Worm (Caenorhabditis elegans): ENCODE results near the gene T26C12.3.

The T26C12.3 gene

DNA sequence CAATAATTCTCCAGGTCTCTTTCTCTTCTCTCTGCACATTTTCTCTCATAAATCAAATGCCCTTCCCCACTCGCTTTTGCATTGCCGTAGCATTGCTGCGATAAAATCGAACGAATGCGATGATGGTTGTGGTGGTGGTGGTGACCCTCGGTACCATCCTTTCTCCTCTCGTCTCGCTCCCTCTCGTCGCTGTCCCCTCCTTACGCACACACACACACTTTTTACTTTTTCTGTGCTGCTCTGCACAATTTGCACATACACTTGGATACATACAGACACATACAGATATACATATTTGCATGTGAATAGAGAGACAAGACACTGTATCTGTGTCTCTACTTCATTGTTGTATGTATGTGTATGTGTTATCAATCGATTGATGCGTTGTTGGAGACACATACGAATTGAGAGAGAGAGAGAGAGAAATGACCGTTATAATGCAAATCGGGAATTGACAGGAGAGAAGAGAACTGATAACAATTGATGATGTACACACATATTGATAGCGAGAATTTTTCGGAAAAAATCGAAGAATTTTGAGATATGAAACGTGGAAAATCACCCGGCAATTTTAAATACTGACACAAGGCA is 45.6 kb downstream of the T26C12.3 start:
- TF ChIP-seq tbx-2 (tag; optimal IDR thresholded peaks at IDR 0.05) (no peak), fos-1 (tag; optimal IDR thresholded peaks at IDR 0.05) (no peak), pqm-1 (tag; optimal IDR thresholded peaks at IDR 0.05) (peak; percentile 99), lin-15B (tag; optimal IDR thresholded peaks at IDR 0.05) (no peak), nhr-25 (tag; optimal IDR thresholded peaks at IDR 0.05) (no peak), lin-39 (tag; optimal IDR thresholded peaks at IDR 0.05) (peak; percentile 27), eor-1 (tag; optimal IDR thresholded peaks at IDR 0.05) (no peak), nhr-28 (tag; optimal IDR thresholded peaks at IDR 0.05) (no peak), zag-1 (tag; optimal IDR thresholded peaks at IDR 0.05) (no peak), hmg-11 (tag; optimal IDR thresholded peaks at IDR 0.05) (peak; percentile 70), ceh-16 (tag; optimal IDR thresholded peaks at IDR 0.05) (no peak), jun-1 (tag; optimal IDR thresholded peaks at IDR 0.05) (peak; percentile 67), ama-1 (optimal IDR thresholded peaks at IDR 0.05) (no peak), ceh-82 (tag; optimal IDR thresholded peaks at IDR 0.05) (no peak), pha-4 (tag; optimal IDR thresholded peaks at IDR 0.05) (peak; percentile 90), ztf-4 (tag; optimal IDR thresholded peaks at IDR 0.05) (no peak), nhr-23 (tag; optimal IDR thresholded peaks at IDR 0.05) (peak; percentile 73), ZK546.5 (tag; optimal IDR thresholded peaks at IDR 0.05) (no peak), elt-3 (tag; optimal IDR thresholded peaks at IDR 0.05) (no peak), egl-5 (tag; optimal IDR thresholded peaks at IDR 0.05) (no peak), skn-1 (tag; optimal IDR thresholded peaks at IDR 0.05) (peak; percentile 50), fkh-10 (GFP tag; optimal IDR thresholded peaks at IDR 0.05) (no peak), nhr-43 (tag; optimal IDR thresholded peaks at IDR 0.05; ENCODE audit: poor library complexity, severe bottlenecking) (no peak), elt-2 (tag; optimal IDR thresholded peaks at IDR 0.05) (peak; percentile 98), nfya-1 (tag; optimal IDR thresholded peaks at IDR 0.05; ENCODE audit: insufficient read depth) (peak; percentile 30), sea-2 (GFP tag; optimal IDR thresholded peaks at IDR 0.05) (no peak), unc-39 (tag; optimal IDR thresholded peaks at IDR 0.05) (no peak), snpc-4 (tag; optimal IDR thresholded peaks at IDR 0.05) (peak; percentile 60), ceh-9 (tag; optimal IDR thresholded peaks at IDR 0.05) (no peak), mml-1 (tag; optimal IDR thresholded peaks at IDR 0.05) (no peak), egl-27 (tag; optimal IDR thresholded peaks at IDR 0.05) (no peak), ceh-28 (tag; optimal IDR thresholded peaks at IDR 0.05) (peak; percentile 90)

DNA sequence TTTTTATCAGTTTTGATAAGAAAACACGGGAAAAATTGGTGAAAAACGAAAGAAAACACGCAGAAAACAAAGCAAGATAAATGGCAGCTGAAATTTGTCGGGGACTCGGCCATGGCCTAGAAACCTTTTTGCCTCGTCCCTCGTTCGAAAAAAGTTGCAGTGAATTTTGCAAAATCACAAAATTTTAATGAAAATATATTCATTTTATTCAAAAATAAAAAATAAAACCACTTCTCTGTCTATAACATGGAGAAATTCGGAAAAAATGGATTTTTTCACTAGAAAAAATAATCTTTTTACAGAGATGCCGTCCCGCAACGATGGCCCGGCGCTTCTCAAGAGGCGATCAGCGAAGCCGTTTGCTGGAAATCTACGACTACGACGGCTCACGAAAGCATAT is 51.1 kb downstream of the T26C12.3 start, which contains the start of gene Y67D8A.2:
Gene Y67D8A.2, plus strand, starts transcription at position 301 of the 400 bp plus-strand sequence.
- no peak for TF ChIP-seq sea-2 (GFP tag; optimal IDR thresholded peaks at IDR 0.05)
- TF ChIP-seq nhr-12 (tag; optimal IDR thresholded peaks at IDR 0.05) = no peak
- no peak for TF ChIP-seq unc-39 (tag; optimal IDR thresholded peaks at IDR 0.05)
- no peak for TF ChIP-seq unc-62 (GFP tag; optimal IDR thresholded peaks at IDR 0.05)
- no peak for TF ChIP-seq nhr-25 (tag; optimal IDR thresholded peaks at IDR 0.05)
- no peak for TF ChIP-seq egl-5 (tag; optimal IDR thresholded peaks at IDR 0.05)
- TF ChIP-seq nhr-77 (tag; optimal IDR thresholded peaks at IDR 0.05) = no peak
- TF ChIP-seq nhr-23 (tag; optimal IDR thresholded peaks at IDR 0.05) = no peak
- TF ChIP-seq daf-12 (tag; optimal IDR thresholded peaks at IDR 0.05) = no peak
- no peak for TF ChIP-seq fkh-10 (GFP tag; optimal IDR thresholded peaks at IDR 0.05)
- no peak for TF ChIP-seq nhr-237 (tag; optimal IDR thresholded peaks at IDR 0.05)
- TF ChIP-seq lin-39 (tag; optimal IDR thresholded peaks at IDR 0.05) = no peak

DNA sequence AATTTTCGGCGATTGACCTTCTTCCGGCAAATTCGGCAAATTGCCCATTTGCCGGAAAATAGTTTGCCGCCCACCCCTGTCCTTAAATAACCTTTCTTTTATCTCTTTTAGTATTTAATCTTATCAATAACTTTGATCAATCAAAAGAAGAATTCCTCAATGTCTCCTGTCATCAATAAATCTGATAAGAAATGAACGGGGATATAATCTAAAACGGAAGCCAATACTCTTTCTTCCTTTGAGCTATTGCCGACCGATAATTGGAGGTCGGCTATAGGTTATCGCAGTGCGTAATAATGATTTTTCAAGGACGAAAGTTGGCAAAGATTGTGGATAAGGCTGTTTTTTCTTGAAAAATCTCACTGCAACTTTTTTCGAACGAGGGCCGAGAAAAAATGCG is 52.0 kb downstream of the T26C12.3 start:
- TF ChIP-seq sea-2 (GFP tag; optimal IDR thresholded peaks at IDR 0.05) (no peak), nhr-43 (tag; optimal IDR thresholded peaks at IDR 0.05; ENCODE audit: poor library complexity, severe bottlenecking) (no peak), elt-1 (tag; optimal IDR thresholded peaks at IDR 0.05) (peak; percentile 46), unc-39 (tag; optimal IDR thresholded peaks at IDR 0.05) (no peak), tbx-2 (tag; optimal IDR thresholded peaks at IDR 0.05) (no peak), eor-1 (tag; optimal IDR thresholded peaks at IDR 0.05) (no peak), fos-1 (tag; optimal IDR thresholded peaks at IDR 0.05) (no peak)

Measured in whole organism, L3 larva.